Fruit fly (Drosophila melanogaster): ENCODE results near the gene CG1113.
A peak's percentile ranks its signal among the peaks of the same experiment; 100 is the strongest.

Gene CG1113

dm6 chr3R:5263311-5264250 lies 10.6 kb downstream of the CG1113 start (continued):
- TF ChIP-seq hb (GFP tag; IDR thresholded peaks at IDR 0.05; ENCODE audit: partially characterized antibody) (no peak), CG34422 (GFP tag; IDR thresholded peaks at IDR 0.05) (peak; percentile 70; the same call in 2 of the 3 replicates), CG14965 (GFP tag; optimal IDR thresholded peaks at IDR 0.05; ENCODE audit: borderline replicate concordance) (no peak), CG11247 (GFP tag; IDR thresholded peaks at IDR 0.05) (peak; percentile 61; the same call in 1 of the 2 replicates), Dad (GFP tag; optimal IDR thresholded peaks at IDR 0.05) (no peak), bab2 (GFP tag; optimal IDR thresholded peaks at IDR 0.05) (no peak), wek (GFP tag; optimal IDR thresholded peaks at IDR 0.05) (no peak), zfh1 (GFP tag; IDR thresholded peaks at IDR 0.05) (0 out of 3 replicates have a peak, but pooled peaks have one; percentile 45), CG6791 (GFP tag; IDR thresholded peaks at IDR 0.05; ENCODE audit: partially characterized antibody) (no peak), Ets97D (GFP tag; optimal IDR thresholded peaks at IDR 0.05) (no peak), twi (tag; optimal IDR thresholded peaks at IDR 0.05) (peak; percentile 80), Dp (GFP tag; optimal IDR thresholded peaks at IDR 0.05) (no peak), CG4730 (GFP tag; IDR thresholded peaks at IDR 0.05) (peak; percentile 55), Ada2b (GFP tag; IDR thresholded peaks at IDR 0.05) (peak; percentile 72), Ravus (GFP tag; IDR thresholded peaks at IDR 0.05) (peak; percentile 42), CG17568 (GFP tag; optimal IDR thresholded peaks at IDR 0.05) (peak; percentile 83), tgo (GFP tag; IDR thresholded peaks at IDR 0.05) (peak; percentile 66), NK7.1 (GFP tag; optimal IDR thresholded peaks at IDR 0.05) (no peak), grau (tag; optimal IDR thresholded peaks at IDR 0.05) (peak; percentile 91), CG13894 (tag; optimal IDR thresholded peaks at IDR 0.05) (peak; percentile 25), wdn (GFP tag; IDR thresholded peaks at IDR 0.05) (peak; percentile 24; the same call in 1 of the 2 replicates), CG10274 (GFP tag; optimal IDR thresholded peaks at IDR 0.05) (peak; percentile 67), shn (GFP tag; optimal IDR thresholded peaks at IDR 0.05) (no peak), CG14860 (GFP tag; IDR thresholded peaks at IDR 0.05; ENCODE audit: partially characterized antibody) (no peak), CG14441 (GFP tag; IDR thresholded peaks at IDR 0.05) (peak; percentile 71), gem (tag; optimal IDR thresholded peaks at IDR 0.05) (peak; percentile 94), phol (tag; optimal IDR thresholded peaks at IDR 0.05) (peak; percentile 91), slp2 (GFP tag; optimal IDR thresholded peaks at IDR 0.05) (no peak), caup (GFP tag; optimal IDR thresholded peaks at IDR 0.05; ENCODE audit: severe bottlenecking) (peak; percentile 87)

- TF ChIP-seq twi (tag; optimal IDR thresholded peaks at IDR 0.05), result peak; percentile 50
- peak; percentile 99 for TF ChIP-seq Sry-β (GFP tag; optimal IDR thresholded peaks at IDR 0.05)
- peak; percentile 79 for TF ChIP-seq CG17829 (tag; optimal IDR thresholded peaks at IDR 0.05)
- TF ChIP-seq hkb (optimal IDR thresholded peaks at IDR 0.05), result peak; percentile 50
- 0 out of 2 replicates have a peak, but pooled peaks have one; percentile 11 for TF ChIP-seq hkb (GFP tag; IDR thresholded peaks at IDR 0.05)
- TF ChIP-seq CG34224 (GFP tag; IDR thresholded peaks at IDR 0.05; ENCODE audit: partially characterized antibody), result 0 out of 3 replicates have a peak, but pooled peaks have one; percentile 32
- no peak for TF ChIP-seq gcm (GFP tag; optimal IDR thresholded peaks at IDR 0.05)
- TF ChIP-seq nom (GFP tag; optimal IDR thresholded peaks at IDR 0.05), result peak; percentile 30
- peak; percentile 61 for TF ChIP-seq Nf-YC (tag; optimal IDR thresholded peaks at IDR 0.05)
- no peak for TF ChIP-seq sob (GFP tag; IDR thresholded peaks at IDR 0.05)
- TF ChIP-seq fru (optimal IDR thresholded peaks at IDR 0.05), result no peak
- peak; percentile 53 for TF ChIP-seq vvl (GFP tag; IDR thresholded peaks at IDR 0.05)
- no peak for TF ChIP-seq CG1647 (GFP tag; optimal IDR thresholded peaks at IDR 0.05)
- TF ChIP-seq CG10366 (GFP tag; IDR thresholded peaks at IDR 0.05), result no peak
- no peak for TF ChIP-seq TFAM (GFP tag; optimal IDR thresholded peaks at IDR 0.05)
- peak; percentile 48 for TF ChIP-seq NfI (GFP tag; optimal IDR thresholded peaks at IDR 0.05)
- no peak for TF ChIP-seq NFAT (GFP tag; IDR thresholded peaks at IDR 0.05)
- peak; percentile 40 for TF ChIP-seq CG17568 (GFP tag; optimal IDR thresholded peaks at IDR 0.05)
- no peak for TF ChIP-seq E2f2 (GFP tag; IDR thresholded peaks at IDR 0.05)
- TF ChIP-seq Bgb (GFP tag; IDR thresholded peaks at IDR 0.05; ENCODE audit: partially characterized antibody), result peak; percentile 41; the same call in 1 of the 2 replicates
Observed at dm6 chr3R:5264251-5265098, 11.5 kb downstream of the CG1113 start.

Measured in whole organism, embryonic.